Worm (Caenorhabditis elegans) whole organism, early embryonic: ENCODE measurements around the gene fbxb-38.
"Not testable (repeated sequence)": the region's sequence is repeated elsewhere in the genome, so short reads cannot be mapped to it uniquely, and the experiment has no call there.

Experiments used
- ets-7 ChIP-seq: sonication (generic microtip); optimal IDR thresholded peaks from 2 replicates; lab custom pipeline; 2016; ENCODE audit warnings: missing genotype, missing genetic modification characterization, missing compliant biosample characterization
- hnd-1 ChIP-seq: sonication (generic microtip); optimal IDR thresholded peaks from 2 replicates; lab custom pipeline; 2016; ENCODE audit warnings: missing genetic modification characterization, missing compliant biosample characterization
- scrt-1 ChIP-seq: fragments of 200-800 bp; sonication (Bioruptor generic); IDR thresholded peaks from 2 replicates; pipeline ENCODE4 v1.3.6; 2022; ENCODE audit warnings: missing genetic modification characterization, missing compliant biosample characterization

- TF ChIP-seq scrt-1 (GFP tag; lab: Robert Waterston, UW); hnd-1 (tag; lab: Kevin White, UChicago); ets-7 (tag; lab: Kevin White, UChicago): not testable (repeated sequence)
Measured at ce11 chrII:2163370-2163882, 5.1 kb downstream of the fbxb-38 start, which contains the start of gene C33C12.11.
